Worm (Caenorhabditis elegans): Measurements from ENCODE around the gene Y34B4A.7.

Gene Y34B4A.7

ce11 chrX:5248754-5249153 lies 4.6 kb downstream of the Y34B4A.7 start:
- TF ChIP-seq ztf-11 (tag; optimal IDR thresholded peaks at IDR 0.05) (no peak), R02D3.7 (tag; optimal IDR thresholded peaks at IDR 0.05) (no peak), ZK546.5 (tag; optimal IDR thresholded peaks at IDR 0.05) (no peak), alr-1 (tag; optimal IDR thresholded peaks at IDR 0.05) (no peak), elt-1 (tag; optimal IDR thresholded peaks at IDR 0.05) (no peak), skn-1 (tag; optimal IDR thresholded peaks at IDR 0.05) (no peak), ceh-16 (tag; optimal IDR thresholded peaks at IDR 0.05) (no peak), gmeb-1 (tag; optimal IDR thresholded peaks at IDR 0.05) (no peak), snpc-4 (tag; optimal IDR thresholded peaks at IDR 0.05) (no peak), Y55F3AM.14 (GFP tag; optimal IDR thresholded peaks at IDR 0.05) (no peak)

- TF ChIP-seq lsy-2 (tag; optimal IDR thresholded peaks at IDR 0.05): no peak
Observed at ce11 chrX:5249603-5250002, 5.5 kb downstream of the Y34B4A.7 start, which contains the start of gene Y34B4A.10. Gene Y34B4A.10 (plus strand): TSS chrX:5249903.

- TF ChIP-seq crh-2 (tag; optimal IDR thresholded peaks at IDR 0.05) (peak; percentile 56), nhr-237 (tag; optimal IDR thresholded peaks at IDR 0.05) (no peak), ZK546.5 (tag; optimal IDR thresholded peaks at IDR 0.05) (no peak), skn-1 (tag; optimal IDR thresholded peaks at IDR 0.05) (peak; percentile 28), F13H6.1 (tag; optimal IDR thresholded peaks at IDR 0.05) (no peak), aly-2 (tag; optimal IDR thresholded peaks at IDR 0.05) (no peak), fos-1 (tag; optimal IDR thresholded peaks at IDR 0.05) (peak; percentile 67), nhr-21 (tag; optimal IDR thresholded peaks at IDR 0.05) (no peak), ztf-1 (GFP tag; conservative IDR thresholded peaks at IDR 0.05) (no peak), R02D3.7 (tag; optimal IDR thresholded peaks at IDR 0.05) (no peak), ceh-16 (tag; optimal IDR thresholded peaks at IDR 0.05) (no peak), alr-1 (tag; optimal IDR thresholded peaks at IDR 0.05) (no peak), blmp-1 (tag; optimal IDR thresholded peaks at IDR 0.05; ENCODE audit: insufficient read depth) (no peak)
Observed at ce11 chrX:5252798-5253197, 8.7 kb downstream of the Y34B4A.7 start, which contains the start of gene nspg-14. Gene nspg-14 (plus strand): TSS chrX:5253047.

- TF ChIP-seq ztf-1 (GFP tag; conservative IDR thresholded peaks at IDR 0.05) (no peak), nhr-10 (tag; optimal IDR thresholded peaks at IDR 0.05) (no peak), unc-55 (GFP tag; optimal IDR thresholded peaks at IDR 0.05) (no peak), ceh-82 (tag; optimal IDR thresholded peaks at IDR 0.05) (no peak), dmd-4 (tag; optimal IDR thresholded peaks at IDR 0.05) (no peak), egl-27 (tag; optimal IDR thresholded peaks at IDR 0.05) (no peak), nhr-21 (tag; optimal IDR thresholded peaks at IDR 0.05) (no peak), unc-39 (tag; optimal IDR thresholded peaks at IDR 0.05) (no peak), elt-3 (tag; optimal IDR thresholded peaks at IDR 0.05) (no peak), nhr-23 (tag; optimal IDR thresholded peaks at IDR 0.05) (no peak), lin-13 (GFP tag; optimal IDR thresholded peaks at IDR 0.05) (no peak), skn-1 (tag; optimal IDR thresholded peaks at IDR 0.05) (no peak), ztf-4 (tag; optimal IDR thresholded peaks at IDR 0.05) (no peak), nhr-12 (tag; optimal IDR thresholded peaks at IDR 0.05) (no peak)
Observed at ce11 chrX:5254894-5255293, 10.8 kb downstream of the Y34B4A.7 start, which contains the start of gene nspg-13. Gene nspg-13 (plus strand): TSS chrX:5255194.

- TF ChIP-seq ZK546.5 (tag; optimal IDR thresholded peaks at IDR 0.05): no peak
- TF ChIP-seq ztf-1 (GFP tag; conservative IDR thresholded peaks at IDR 0.05): no peak
- TF ChIP-seq nhr-77 (tag; optimal IDR thresholded peaks at IDR 0.05): no peak
- peak; percentile 51 for TF ChIP-seq fos-1 (tag; optimal IDR thresholded peaks at IDR 0.05)
Observed at ce11 chrX:5255320-5255719, 11.2 kb downstream of the Y34B4A.7 start.

ce11 chrX:5256999-5257398 lies 12.9 kb downstream of the Y34B4A.7 start, which contains the start of gene nspg-12:
Gene nspg-12 (plus strand): TSS chrX:5257299.
- TF ChIP-seq ceh-16 (tag; optimal IDR thresholded peaks at IDR 0.05) (no peak), dmd-4 (tag; optimal IDR thresholded peaks at IDR 0.05) (no peak), sem-4 (tag; optimal IDR thresholded peaks at IDR 0.05) (no peak), skn-1 (tag; optimal IDR thresholded peaks at IDR 0.05) (no peak), nhr-25 (tag; optimal IDR thresholded peaks at IDR 0.05) (no peak), lsy-2 (tag; optimal IDR thresholded peaks at IDR 0.05) (no peak), lin-39 (tag; optimal IDR thresholded peaks at IDR 0.05) (no peak), ama-1 (optimal IDR thresholded peaks at IDR 0.05) (no peak)
